Worm (Caenorhabditis elegans) whole organism, young adult: ENCODE measurements around the gene C52D10.3.
A peak's percentile ranks its signal among the peaks of the same experiment; 100 is the strongest.

Source experiments
- B0019.2 ChIP-seq: fragments of 200-800 bp; sonication (Bioruptor generic); conservative IDR thresholded peaks from 2 replicates; pipeline ENCODE4 v1.3.6; 2022; ENCODE audit warnings: missing genetic modification reagents, missing genetic modification characterization, missing compliant biosample characterization
- F49E8.2 ChIP-seq: sonication (generic microtip); optimal IDR thresholded peaks from 3 replicates; lab custom pipeline; 2017; ENCODE audit warnings: missing genetic modification characterization, mild to moderate bottlenecking, missing compliant biosample characterization, antibody characterized with exemption, moderate library complexity; ENCODE audit not compliant: insufficient read depth
- F57A8.1 ChIP-seq: fragments of 200-800 bp; sonication (Bioruptor generic); optimal IDR thresholded peaks from 2 replicates; lab custom pipeline; 2018; ENCODE audit warnings: mild to moderate bottlenecking, missing genetic modification characterization, moderate library complexity, missing compliant biosample characterization
- F57C9.4 ChIP-seq: sonication (generic microtip); optimal IDR thresholded peaks from 2 replicates; lab custom pipeline; 2017; ENCODE audit warnings: mild to moderate bottlenecking, missing genetic modification characterization, missing compliant biosample characterization
- K11D2.4 ChIP-seq: fragments of 200-800 bp; sonication (Bioruptor generic); IDR thresholded peaks from 2 replicates; pipeline ENCODE4 v1.3.6; 2022; ENCODE audit warnings: missing genetic modification reagents, missing genetic modification characterization, missing compliant biosample characterization
- T07F8.4 ChIP-seq: sonication (generic microtip); optimal IDR thresholded peaks from 2 replicates; lab custom pipeline; 2016; ENCODE audit warnings: mild to moderate bottlenecking, missing genetic modification characterization, moderate library complexity, missing compliant biosample characterization
- ZK185.1 ChIP-seq: sonication (generic microtip); optimal IDR thresholded peaks from 2 replicates; lab custom pipeline; 2016; ENCODE audit warnings: mild to moderate bottlenecking, missing genetic modification characterization, missing compliant biosample characterization; ENCODE audit not compliant: poor library complexity, severe bottlenecking
- attf-6 ChIP-seq: fragments of 200-800 bp; sonication (Bioruptor generic); IDR thresholded peaks from 2 replicates; pipeline ENCODE4 v1.3.6; 2022; ENCODE audit warnings: missing genetic modification reagents, missing genetic modification characterization, missing compliant biosample characterization
- bed-2 ChIP-seq: fragments of 200-800 bp; sonication (Bioruptor generic); IDR thresholded peaks from 2 replicates; pipeline ENCODE4 v1.3.6; 2022; ENCODE audit warnings: missing genetic modification reagents, missing genetic modification characterization, missing compliant biosample characterization
- chd-7 ChIP-seq: sonication (generic microtip); optimal IDR thresholded peaks from 2 replicates; lab custom pipeline; 2016; ENCODE audit warnings: mild to moderate bottlenecking, missing genetic modification characterization, moderate library complexity, missing compliant biosample characterization
- egl-44 ChIP-seq: fragments of 200-800 bp; sonication (Bioruptor generic); IDR thresholded peaks from 2 replicates; pipeline ENCODE4 v1.3.6; 2022; ENCODE audit warnings: missing genetic modification reagents, missing genetic modification characterization, missing compliant biosample characterization
- ekl-4 ChIP-seq: fragments of 200-800 bp; sonication (Bioruptor generic); IDR thresholded peaks from 2 replicates; pipeline ENCODE4 v1.3.6; 2022; ENCODE audit warnings: missing genetic modification reagents, missing genetic modification characterization, missing compliant biosample characterization
- fkh-3 ChIP-seq: sonication (generic microtip); optimal IDR thresholded peaks from 2 replicates; lab custom pipeline; 2016; ENCODE audit warnings: mild to moderate bottlenecking, missing genetic modification characterization, missing compliant biosample characterization
- him-1 ChIP-seq: sonication (generic microtip); optimal IDR thresholded peaks from 2 replicates; lab custom pipeline; 2016; ENCODE audit warnings: missing genotype, missing genetic modification reagents, missing genetic modification characterization, missing compliant biosample characterization
- hlh-26 ChIP-seq: fragments of 200-800 bp; sonication (Bioruptor generic); conservative IDR thresholded peaks from 2 replicates; pipeline ENCODE4 v1.3.6; 2022; ENCODE audit warnings: missing genetic modification reagents, missing genetic modification characterization, missing compliant biosample characterization
- hmg-1.2 ChIP-seq: fragments of 200-800 bp; sonication (Bioruptor generic); IDR thresholded peaks from 2 replicates; pipeline ENCODE4 v1.3.6; 2022; ENCODE audit warnings: missing genetic modification reagents, missing genetic modification characterization, missing compliant biosample characterization
- let-526 ChIP-seq: fragments of 200-800 bp; sonication (Bioruptor generic); IDR thresholded peaks from 2 replicates; pipeline ENCODE4 v1.3.6; 2022; ENCODE audit warnings: missing genetic modification reagents, missing genetic modification characterization, missing compliant biosample characterization
- lin-35 ChIP-seq, 3 experiments: fragments of 150-350 bp in 2 of 3; sonication (generic microtip) in 1 of 3; optimal IDR thresholded peaks; 2 replicates each; lab custom pipeline; 2014 to 2018; ENCODE audit warnings: missing biosample characterization in 3 of 3, missing genetic modification characterization in 3 of 3, missing genetic modification reagents in 3 of 3
- lin-40 ChIP-seq: sonication (generic microtip); optimal IDR thresholded peaks from 2 replicates; lab custom pipeline; 2016; ENCODE audit warnings: missing genetic modification characterization, mild to moderate bottlenecking, missing compliant biosample characterization, missing genotype, missing genetic modification reagents
- lin-54 ChIP-seq: fragments of 200-800 bp; sonication (Bioruptor generic); optimal IDR thresholded peaks from 2 replicates; lab custom pipeline; 2018; ENCODE audit warnings: mild to moderate bottlenecking, missing genetic modification characterization, missing compliant biosample characterization
- madf-8 ChIP-seq: fragments of 200-800 bp; sonication (Bioruptor generic); conservative IDR thresholded peaks from 2 replicates; pipeline ENCODE4 v1.3.6; 2022; ENCODE audit warnings: missing genetic modification reagents, missing genetic modification characterization, missing compliant biosample characterization
- mes-4 ChIP-seq: sonication (generic microtip); optimal IDR thresholded peaks from 2 replicates; lab custom pipeline; 2016; ENCODE audit warnings: missing genotype, missing genetic modification characterization, missing compliant biosample characterization
- nhr-179 ChIP-seq: sonication (generic microtip); optimal IDR thresholded peaks from 2 replicates; lab custom pipeline; 2016; ENCODE audit warnings: mild to moderate bottlenecking, missing genetic modification characterization, missing compliant biosample characterization
- nhr-27 ChIP-seq: fragments of 200-800 bp; sonication (Bioruptor generic); optimal IDR thresholded peaks from 2 replicates; lab custom pipeline; 2018; ENCODE audit warnings: mild to moderate bottlenecking, missing genetic modification characterization, moderate library complexity, missing compliant biosample characterization
- pha-4 ChIP-seq: fragments of 150-350 bp; sonication (generic microtip); optimal IDR thresholded peaks from 2 replicates; lab custom pipeline; 2014; ENCODE audit warnings: missing biosample characterization, missing genetic modification reagents, missing genetic modification characterization
- rcor-1 ChIP-seq: fragments of 200-800 bp; sonication (Bioruptor generic); IDR thresholded peaks from 2 replicates; pipeline ENCODE4 v1.3.6; 2022; ENCODE audit warnings: missing genetic modification reagents, missing genetic modification characterization, missing compliant biosample characterization
- sea-2 ChIP-seq: fragments of 200-800 bp; sonication (Bioruptor generic); IDR thresholded peaks from 2 replicates; pipeline ENCODE4 v1.3.6; 2022; ENCODE audit warnings: missing genetic modification characterization, missing compliant biosample characterization
- snpc-1.1 ChIP-seq: sonication (generic microtip); optimal IDR thresholded peaks from 2 replicates; lab custom pipeline; 2017; ENCODE audit warnings: missing genetic modification characterization, mild to moderate bottlenecking, missing compliant biosample characterization, antibody characterized with exemption, moderate library complexity, missing genotype, missing genetic modification reagents; ENCODE audit not compliant: insufficient read depth
- snpc-3.4 ChIP-seq: sonication (generic microtip); optimal IDR thresholded peaks from 2 replicates; lab custom pipeline; 2017; ENCODE audit warnings: missing genetic modification characterization, mild to moderate bottlenecking, missing compliant biosample characterization, antibody characterized with exemption, moderate library complexity, missing genotype, missing genetic modification reagents
- snpc-4 ChIP-seq, 5 experiments: fragments of 150-350 bp in 1 of 5; sonication (generic microtip) in 4 of 5; optimal IDR thresholded peaks; 2 replicates each; lab custom pipeline; 2014 to 2018; ENCODE audit warnings: missing genetic modification characterization in 5 of 5, missing biosample characterization in 3 of 5, antibody characterized with exemption in 2 of 5, mild to moderate bottlenecking in 2 of 5, missing compliant biosample characterization in 2 of 5, missing genotype in 2 of 5, moderate library complexity in 2 of 5, missing genetic modification reagents in 1 of 5
- zim-3 ChIP-seq: sonication (generic microtip); optimal IDR thresholded peaks from 2 replicates; lab custom pipeline; 2017; ENCODE audit warnings: mild to moderate bottlenecking, missing genetic modification characterization, moderate library complexity, missing compliant biosample characterization
- ztf-18 ChIP-seq: sonication (generic microtip); optimal IDR thresholded peaks from 2 replicates; lab custom pipeline; 2016; ENCODE audit warnings: missing genotype, mild to moderate bottlenecking, missing genetic modification characterization, missing compliant biosample characterization
- ztf-25 ChIP-seq: fragments of 200-800 bp; sonication (Bioruptor generic); IDR thresholded peaks from 2 replicates; pipeline ENCODE4 v1.3.6; 2022; ENCODE audit warnings: missing genetic modification reagents, missing genetic modification characterization, missing compliant biosample characterization

The C52D10.3 gene

DNA sequence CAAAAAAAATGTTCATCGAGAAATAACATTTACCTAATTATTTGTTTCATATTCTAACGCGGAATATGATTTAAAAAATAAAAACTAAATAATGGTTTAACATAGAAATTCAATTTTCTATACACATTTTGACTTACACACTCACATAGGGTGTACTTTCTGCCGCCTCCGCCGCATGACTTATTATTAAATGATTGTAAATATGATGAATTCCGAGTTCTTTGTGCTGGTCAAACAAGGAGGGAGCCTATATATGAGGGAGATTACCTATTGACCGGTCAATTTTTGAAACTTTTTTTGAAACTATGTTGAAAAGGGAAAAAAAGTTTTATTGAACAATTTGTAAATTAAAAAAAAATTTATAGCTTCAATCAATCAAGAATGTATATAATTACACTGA is 31.6 kb downstream of the C52D10.3 start (continued):
- no peak for TF ChIP-seq sea-2 (GFP tag; lab: Robert Waterston, UW)
- no peak for TF ChIP-seq lin-35 (GFP tag; optimal IDR thresholded peaks at IDR 0.05; lab: Kevin White, UChicago)
- TF ChIP-seq lin-54 = no peak
- TF ChIP-seq F49E8.2 (tag; lab: Kevin White, UChicago) = no peak

- no peak for TF ChIP-seq zim-3 (tag; lab: Kevin White, UChicago)
- no peak for TF ChIP-seq mes-4 (tag; lab: Kevin White, UChicago)
- TF ChIP-seq F49E8.2 (tag; lab: Kevin White, UChicago) = no peak
- TF ChIP-seq nhr-179 (tag; lab: Kevin White, UChicago) = no peak
- no peak for TF ChIP-seq let-526 (GFP tag; lab: Robert Waterston, UW)
- TF ChIP-seq ztf-25 (GFP tag; lab: Robert Waterston, UW) = no peak
- TF ChIP-seq ZK185.1 (tag; lab: Kevin White, UChicago) = no peak
- no peak for TF ChIP-seq fkh-3
- no peak for TF ChIP-seq egl-44 (GFP tag; lab: Robert Waterston, UW)
- no peak for TF ChIP-seq T07F8.4
- no peak for TF ChIP-seq rcor-1 (GFP tag; lab: Robert Waterston, UW)
- no peak for TF ChIP-seq him-1 (tag; lab: Kevin White, UChicago)
- no peak for TF ChIP-seq lin-54
- TF ChIP-seq F57A8.1 (GFP tag; lab: Kevin White, UChicago) = no peak
- TF ChIP-seq, all 124 proteins: peak for 0
Measured at ce11 chrIV:17209309-17209708, 33.0 kb downstream of the C52D10.3 start.

DNA sequence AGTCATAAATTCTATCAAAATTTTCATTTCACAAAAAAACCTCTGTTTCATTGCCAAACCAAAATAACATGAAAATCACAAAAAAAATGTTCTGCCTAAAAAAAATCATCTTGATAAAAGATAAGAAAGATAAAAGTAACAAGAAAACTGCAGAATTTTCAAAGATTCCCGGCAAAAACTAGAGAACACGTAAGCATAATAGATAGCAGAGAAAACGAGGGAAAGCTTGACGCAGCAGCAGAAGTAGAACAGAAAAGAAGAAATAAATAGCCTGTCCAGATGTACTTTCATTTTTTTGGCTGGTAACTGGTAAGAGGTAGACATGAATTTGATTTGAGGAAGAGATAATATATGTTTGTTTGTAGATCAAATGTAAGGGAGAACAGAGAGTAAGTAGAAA is 34.5 kb downstream of the C52D10.3 start:
- TF ChIP-seq lin-35 (GFP tag; optimal IDR thresholded peaks at IDR 0.05; lab: Kevin White, UChicago) (no peak), hlh-26 (no peak), lin-40 (no peak), pha-4 (tag; lab: Kevin White, UChicago) (no peak), F57C9.4 (tag; lab: Kevin White, UChicago) (no peak), nhr-27 (tag; lab: Kevin White, UChicago) (no peak), K11D2.4 (no peak), mes-4 (tag; lab: Kevin White, UChicago) (no peak), ztf-18 (tag; lab: Kevin White, UChicago) (no peak), ekl-4 (GFP tag; lab: Robert Waterston, UW) (no peak)
- TF ChIP-seq, all 124 proteins: peak for 0

- TF ChIP-seq hmg-1.2 (GFP tag; lab: Robert Waterston, UW) = peak; percentile 79
- TF ChIP-seq B0019.2 (GFP tag; lab: Robert Waterston, UW) = no peak
Measured at ce11 chrIV:17215070-17215469, 38.8 kb downstream of the C52D10.3 start.

- no peak for TF ChIP-seq bed-2 (GFP tag; lab: Robert Waterston, UW)
- no peak for TF ChIP-seq chd-7 (tag; lab: Kevin White, UChicago)
- TF ChIP-seq madf-8 = no peak
- TF ChIP-seq ekl-4 (GFP tag; lab: Robert Waterston, UW) = no peak
- TF ChIP-seq hlh-26 = no peak
Measured at ce11 chrIV:17216048-17216447, 39.8 kb downstream of the C52D10.3 start, which contains the start of gene Y116A8B.1. Y116A8B.1 (plus strand) TSS chrIV:17216348.

- TF ChIP-seq snpc-4 (GFP tag; optimal IDR thresholded peaks at IDR 0.05; lab: Kevin White, UChicago) (peak; percentile 59), snpc-4 (tag; optimal IDR thresholded peaks at IDR 0.05; lab: Kevin White, UChicago) (peak in 3 of 4 experiments; percentile 9 to 92 (median 72)), attf-6 (GFP tag; lab: Robert Waterston, UW) (0 out of 2 replicates have a peak, but pooled peaks have one; percentile 39), snpc-3.4 (tag; lab: Kevin White, UChicago) (peak; percentile 2), snpc-1.1 (peak; percentile 69)
Measured at ce11 chrIV:17222145-17222544, 45.9 kb downstream of the C52D10.3 start.
